Worm (Caenorhabditis elegans) whole organism, early embryonic: Measurements from ENCODE around the gene fbxb-103.

Experiments
- F13C5.2 ChIP-seq: sonication (generic microtip); optimal IDR thresholded peaks from 2 replicates; lab custom pipeline; 2017; ENCODE audit warnings: mild to moderate bottlenecking, missing genetic modification characterization, inconsistent platforms, missing compliant biosample characterization
- ama-1 ChIP-seq: fragments of 150-350 bp; optimal IDR thresholded peaks from 2 replicates; lab custom pipeline; 2014
- flt-1 ChIP-seq: fragments of 200-800 bp; sonication (Bioruptor generic); IDR thresholded peaks from 2 replicates; pipeline ENCODE4 v1.3.6; 2022; ENCODE audit warnings: missing genetic modification characterization, missing compliant biosample characterization

DNA sequence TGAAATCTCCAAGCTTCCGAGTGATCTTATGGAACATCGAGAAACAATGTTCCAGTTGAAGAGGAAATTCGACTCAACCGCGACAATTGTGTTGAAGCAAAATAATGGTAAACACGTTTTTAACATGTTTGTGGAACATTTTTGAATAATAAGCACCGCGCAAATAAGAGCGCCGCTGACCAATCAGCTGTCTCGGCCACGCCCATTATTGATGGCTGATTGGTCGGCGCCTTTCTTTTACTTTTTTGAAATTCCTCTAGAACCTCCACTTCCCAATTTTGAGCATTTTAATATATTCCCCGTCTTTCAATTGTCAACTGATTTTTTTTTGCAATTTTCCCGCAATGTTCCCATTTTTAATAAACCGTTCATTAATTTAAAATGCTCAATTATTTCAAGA, 1.2 kb downstream of the fbxb-103 start:
- no peak for TF ChIP-seq ama-1 (lab: Kevin White, UChicago)
- TF ChIP-seq flt-1 (GFP tag; lab: Robert Waterston, UW), result no peak
- no peak for TF ChIP-seq F13C5.2 (tag; lab: Kevin White, UChicago)
